Fruit fly (Drosophila melanogaster) whole organism, embryonic: ENCODE data around the gene Ice2.
A peak's percentile ranks its signal among the peaks of the same experiment; 100 is the strongest.

Experiments
- Blimp-1 ChIP-seq: fragments of 200-800 bp; sonication (Bioruptor generic); optimal IDR thresholded peaks from 3 replicates; lab custom pipeline; 2018; ENCODE audit warnings: missing biosample characterization, missing genetic modification characterization, mild to moderate bottlenecking, moderate library complexity, missing genetic modification reagents
- CG10431 ChIP-seq: fragments of 200-800 bp; sonication (Bioruptor generic); optimal IDR thresholded peaks from 3 replicates; lab custom pipeline; 2018; ENCODE audit warnings: missing biosample characterization, mild to moderate bottlenecking, missing genetic modification characterization
- CG11696 ChIP-seq: fragments of 200-800 bp; sonication (Bioruptor generic); IDR thresholded peaks from 2 replicates; pipeline ENCODE4 v1.3.6; 2022; ENCODE audit warnings: missing biosample characterization, missing genetic modification characterization
- CG14014 ChIP-seq: fragments of 200-800 bp; sonication (Bioruptor generic); IDR thresholded peaks from 2 replicates; pipeline ENCODE4 v1.3.6; 2022; ENCODE audit warnings: missing biosample characterization, missing genetic modification characterization
- CG16815 ChIP-seq: fragments of 200-800 bp; sonication (Bioruptor generic); optimal IDR thresholded peaks from 3 replicates; lab custom pipeline; 2017; ENCODE audit warnings: missing biosample characterization, mild to moderate bottlenecking, missing genetic modification characterization
- CG17359 ChIP-seq: fragments of 200-800 bp; sonication (Bioruptor generic); optimal IDR thresholded peaks from 3 replicates; lab custom pipeline; 2018; ENCODE audit warnings: missing biosample characterization, mild to moderate bottlenecking, missing genetic modification characterization, moderate library complexity
- CG18011 ChIP-seq: fragments of 200-800 bp; sonication (Bioruptor generic); optimal IDR thresholded peaks from 2 replicates; lab custom pipeline; 2017; ENCODE audit warnings: missing biosample characterization, missing genetic modification characterization, mild to moderate bottlenecking, moderate library complexity, missing genotype
- CG2875 ChIP-seq: fragments of 200-800 bp; sonication (Bioruptor generic); optimal IDR thresholded peaks from 2 replicates; lab custom pipeline; 2017; ENCODE audit warnings: missing biosample characterization, mild to moderate bottlenecking, missing genetic modification characterization, missing genetic modification reagents
- CG32772 ChIP-seq: fragments of 200-800 bp; sonication (Bioruptor generic); IDR thresholded peaks from 2 replicates; pipeline ENCODE4 v1.3.6; 2022; ENCODE audit warnings: missing biosample characterization, missing genetic modification characterization
- CG34224 ChIP-seq: fragments of 200-800 bp; sonication (Bioruptor generic); IDR thresholded peaks from 3 replicates; pipeline ENCODE4 v1.3.6; 2022; ENCODE audit warnings: missing biosample characterization, missing genetic modification characterization; ENCODE audit not compliant: partially characterized antibody
- CG8359 ChIP-seq: fragments of 200-800 bp; sonication (Bioruptor generic); optimal IDR thresholded peaks from 2 replicates; lab custom pipeline; 2017; ENCODE audit warnings: missing biosample characterization, mild to moderate bottlenecking, missing genetic modification characterization, borderline replicate concordance
- CG9932 ChIP-seq: fragments of 200-800 bp; sonication (Bioruptor generic); IDR thresholded peaks from 2 replicates; pipeline ENCODE4 v1.3.6; 2022; ENCODE audit warnings: missing biosample characterization, missing genetic modification characterization
- Camta ChIP-seq: fragments of 200-800 bp; sonication (Bioruptor generic); optimal IDR thresholded peaks from 2 replicates; lab custom pipeline; 2016; ENCODE audit warnings: missing biosample characterization, missing genetic modification characterization
- CoRest ChIP-seq: fragments of 200-800 bp; sonication (Bioruptor generic); optimal IDR thresholded peaks from 3 replicates; lab custom pipeline; 2018; ENCODE audit warnings: missing biosample characterization, mild to moderate bottlenecking, missing genetic modification characterization, moderate library complexity
- Dek ChIP-seq: fragments of 200-800 bp; sonication (Bioruptor generic); optimal IDR thresholded peaks from 3 replicates; lab custom pipeline; 2019; ENCODE audit warnings: missing biosample characterization, mild to moderate bottlenecking, missing genetic modification characterization, moderate library complexity
- Doc2 ChIP-seq: fragments of 200-800 bp; sonication (Bioruptor generic); IDR thresholded peaks from 2 replicates; pipeline ENCODE4 v1.3.6; 2022; ENCODE audit warnings: missing biosample characterization, missing genetic modification characterization
- Drgx ChIP-seq: fragments of 200-800 bp; sonication (Bioruptor generic); IDR thresholded peaks from 2 replicates; pipeline ENCODE4 v1.3.6; 2022; ENCODE audit warnings: missing biosample characterization, missing genetic modification characterization
- E2f2 ChIP-seq: fragments of 200-800 bp; sonication (Bioruptor generic); IDR thresholded peaks from 2 replicates; pipeline ENCODE4 v1.3.6; 2022; ENCODE audit warnings: missing biosample characterization, missing genetic modification characterization
- Med ChIP-seq: fragments of 200-800 bp; sonication (Bioruptor generic); peaks from one replicate; lab custom pipeline; 2016; ENCODE audit warnings: missing biosample characterization, missing genetic modification characterization, mild to moderate bottlenecking, inconsistent platforms, moderate library complexity
- NC2β ChIP-seq: fragments of 200-800 bp; sonication (Bioruptor generic); optimal IDR thresholded peaks from 2 replicates; lab custom pipeline; 2016; ENCODE audit warnings: missing biosample characterization, missing genetic modification characterization
- Xbp1 ChIP-seq: fragments of 200-800 bp; sonication (Bioruptor generic); optimal IDR thresholded peaks from 3 replicates; lab custom pipeline; 2016; ENCODE audit warnings: missing biosample characterization, mild to moderate bottlenecking, missing genetic modification characterization
- ash1 ChIP-seq: fragments of 200-800 bp; sonication (Bioruptor generic); optimal IDR thresholded peaks from 2 replicates; lab custom pipeline; 2018; ENCODE audit warnings: missing biosample characterization, mild to moderate bottlenecking, missing genetic modification characterization
- bsh ChIP-seq, 2 experiments: fragments of 200-800 bp; sonication (Bioruptor generic); optimal IDR thresholded peaks; 2 replicates each; lab custom pipeline; 2017 to 2018; ENCODE audit warnings: mild to moderate bottlenecking in 2 of 2, missing biosample characterization in 2 of 2, missing genetic modification characterization in 2 of 2, moderate library complexity in 1 of 2
- chinmo ChIP-seq: fragments of 200-800 bp; sonication (Bioruptor generic); IDR thresholded peaks from 4 replicates; pipeline ENCODE4 v1.3.6; 2022; ENCODE audit warnings: missing biosample characterization, missing genetic modification characterization; ENCODE audit not compliant: partially characterized antibody
- cwo ChIP-seq: fragments of 200-800 bp; sonication (Bioruptor generic); optimal IDR thresholded peaks from 3 replicates; lab custom pipeline; 2017; ENCODE audit warnings: missing biosample characterization, missing genetic modification characterization, mild to moderate bottlenecking, moderate library complexity, missing genetic modification reagents
- dmrt99B ChIP-seq: fragments of 200-800 bp; sonication (Bioruptor generic); optimal IDR thresholded peaks from 2 replicates; lab custom pipeline; 2018; ENCODE audit warnings: missing biosample characterization, mild to moderate bottlenecking, missing genetic modification characterization, moderate library complexity
- esg ChIP-seq: fragments of 200-800 bp; sonication (Bioruptor generic); conservative IDR thresholded peaks from 2 replicates; pipeline ENCODE4 v1.3.6; 2022; ENCODE audit warnings: missing biosample characterization, missing genetic modification characterization
- gcm2 ChIP-seq: fragments of 200-800 bp; sonication (Bioruptor generic); optimal IDR thresholded peaks from 2 replicates; lab custom pipeline; 2016; ENCODE audit warnings: missing biosample characterization, missing genetic modification characterization
- gro ChIP-seq: fragments of 200-800 bp; sonication (Bioruptor generic); optimal IDR thresholded peaks from 2 replicates; lab custom pipeline; 2016; ENCODE audit warnings: missing biosample characterization, missing genetic modification characterization
- nau ChIP-seq: fragments of 200-800 bp; sonication (Bioruptor generic); optimal IDR thresholded peaks from 3 replicates; lab custom pipeline; 2017; ENCODE audit warnings: missing biosample characterization, mild to moderate bottlenecking, missing genetic modification characterization, missing genetic modification reagents
- nom ChIP-seq: fragments of 200-800 bp; sonication (Bioruptor generic); optimal IDR thresholded peaks from 2 replicates; lab custom pipeline; 2017; ENCODE audit warnings: missing biosample characterization, missing genetic modification characterization, mild to moderate bottlenecking, moderate library complexity, missing genetic modification reagents
- ro ChIP-seq: fragments of 200-800 bp; sonication (Bioruptor generic); IDR thresholded peaks from 2 replicates; pipeline ENCODE4 v1.3.6; 2022; ENCODE audit warnings: missing biosample characterization, missing genetic modification characterization
- sens-2 ChIP-seq: fragments of 200-800 bp; sonication (Bioruptor generic); IDR thresholded peaks from 2 replicates; pipeline ENCODE4 v1.3.6; 2022; ENCODE audit warnings: missing biosample characterization, missing genetic modification characterization
- sqz ChIP-seq: fragments of 200-800 bp; sonication (Bioruptor generic); optimal IDR thresholded peaks from 3 replicates; lab custom pipeline; 2018; ENCODE audit warnings: missing biosample characterization, mild to moderate bottlenecking, missing genetic modification characterization
- toy ChIP-seq: fragments of 200-800 bp; sonication (Bioruptor generic); IDR thresholded peaks from 2 replicates; pipeline ENCODE4 v1.3.6; 2022; ENCODE audit warnings: missing biosample characterization, missing genetic modification characterization
- wor ChIP-seq: fragments of 200-800 bp; sonication (Bioruptor generic); IDR thresholded peaks from 2 replicates; pipeline ENCODE4 v1.3.6; 2022; ENCODE audit warnings: missing biosample characterization, missing genetic modification characterization
- z ChIP-seq: fragments of 200-800 bp; sonication (Bioruptor generic); IDR thresholded peaks from 3 replicates; pipeline ENCODE4 v1.3.6; 2022; ENCODE audit warnings: missing biosample characterization, missing genetic modification characterization

Ice2 gene

dm6 chr3R:21163318-21163828, 33.4 kb downstream of the Ice2 start, which contains the start of gene CG5810 (continued):
- TF ChIP-seq CG8359 (no peak), esg (GFP tag; lab: Robert Waterston, UW) (no peak), CG11696 (GFP tag; lab: Robert Waterston, UW) (no peak), CG32772 (GFP tag; lab: Robert Waterston, UW) (no peak), CG16815 (no peak), CG34224 (no peak), CG18011 (GFP tag; lab: Kevin White, UChicago) (peak; percentile 50), CG17359 (tag; lab: Kevin White, UChicago) (no peak), gcm2 (GFP tag; lab: Kevin White, UChicago) (no peak), gro (peak; percentile 46), bsh (GFP tag; optimal IDR thresholded peaks at IDR 0.05; lab: Kevin White, UChicago) (no peak), dmrt99B (no peak), E2f2 (GFP tag; lab: Robert Waterston, UW) (no peak), NC2β (GFP tag; lab: Kevin White, UChicago) (no peak), wor (GFP tag; lab: Robert Waterston, UW) (no peak), ash1 (GFP tag; lab: Kevin White, UChicago) (no peak), toy (GFP tag; lab: Robert Waterston, UW) (no peak), sens-2 (GFP tag; lab: Robert Waterston, UW) (no peak), ro (GFP tag; lab: Robert Waterston, UW) (no peak), Camta (GFP tag; lab: Kevin White, UChicago) (no peak), Doc2 (GFP tag; lab: Robert Waterston, UW) (no peak), nom (GFP tag; lab: Kevin White, UChicago) (no peak), CG10431 (no peak), CG2875 (no peak), Dek (tag; lab: Kevin White, UChicago) (no peak), CoRest (no peak)

DNA sequence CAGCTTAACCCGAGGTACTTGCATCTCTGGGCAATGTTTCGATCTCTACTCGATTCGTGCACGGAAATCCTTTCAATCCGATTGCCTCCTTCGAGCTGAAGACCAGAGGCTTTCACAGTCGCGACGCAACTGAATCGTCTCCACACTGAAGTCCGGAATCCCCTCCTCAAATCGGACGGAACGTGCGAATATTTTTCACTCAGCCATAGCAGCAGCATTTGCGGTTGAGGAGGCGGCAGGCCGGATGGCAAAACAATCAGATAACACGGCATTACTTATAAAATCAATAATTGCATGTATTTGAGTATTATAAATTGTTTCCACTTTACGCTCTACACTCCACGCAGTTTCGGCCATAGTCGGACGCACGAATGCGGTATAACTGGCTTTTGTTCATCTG, 38.1 kb downstream of the Ice2 start, which contains the start of gene Snmp1:
Snmp1 (minus strand) TSS at position 101 of the 400 bp plus-strand sequence.
- TF ChIP-seq Xbp1 (GFP tag; lab: Kevin White, UChicago): no peak
- TF ChIP-seq Med (GFP tag; lab: Kevin White, UChicago): peak; percentile 18
- no peak for TF ChIP-seq CG10431

- TF ChIP-seq CG34224 (0 out of 3 replicates have a peak, but pooled peaks have one; percentile 13), Drgx (peak; percentile 47; the same call in 1 of the 2 replicates), cwo (peak; percentile 85), Blimp-1 (GFP tag; lab: Kevin White, UChicago) (peak; percentile 32), CG9932 (GFP tag; lab: Robert Waterston, UW) (0 out of 2 replicates have a peak, but pooled peaks have one; percentile 12), z (GFP tag; lab: Robert Waterston, UW) (0 out of 3 replicates have a peak, but pooled peaks have one; percentile 43), CG16815 (no peak), nau (no peak), CG14014 (0 out of 2 replicates have a peak, but pooled peaks have one; percentile 6), chinmo (GFP tag; lab: Robert Waterston, UW) (peak; percentile 86; the same call in 3 of the 4 replicates), sqz (GFP tag; lab: Kevin White, UChicago) (no peak)
Observed at dm6 chr3R:21169525-21170149, 39.6 kb downstream of the Ice2 start.
